Worm (Caenorhabditis elegans): Measurements from ENCODE around the gene F08D12.12.

- no peak for TF ChIP-seq repo-1 (tag; optimal IDR thresholded peaks at IDR 0.05)
- TF ChIP-seq snpc-4 (GFP tag; optimal IDR thresholded peaks at IDR 0.05) = no peak
- TF ChIP-seq snpc-4 (tag; optimal IDR thresholded peaks at IDR 0.05) = no peak
- TF ChIP-seq B0035.1 (tag; optimal IDR thresholded peaks at IDR 0.05) = no peak
- no peak for TF ChIP-seq C06A6.2 (GFP tag; conservative IDR thresholded peaks at IDR 0.05)
- no peak for TF ChIP-seq attf-3 (GFP tag; conservative IDR thresholded peaks at IDR 0.05)
These were observed 14.7 kb downstream of the F08D12.12 start, which contains the start of gene sdz-10 for ce11 chrII:2772166-2772565.

All from whole organism, young adult.